Worm (Caenorhabditis elegans) whole organism, L4 larva: ENCODE results near the gene T16A1.2.

Experiments
- ama-1 ChIP-seq: fragments of 150-350 bp; optimal IDR thresholded peaks from 2 replicates; lab custom pipeline; 2014; ENCODE audit warnings: inconsistent platforms, mixed read lengths
- cey-2 ChIP-seq: sonication (generic microtip); optimal IDR thresholded peaks from 3 replicates; lab custom pipeline; 2017; ENCODE audit warnings: missing genetic modification characterization, mild to moderate bottlenecking, missing compliant biosample characterization, antibody characterized with exemption, borderline replicate concordance; ENCODE audit not compliant: insufficient read depth
- fkh-10 ChIP-seq: fragments of 150-350 bp; optimal IDR thresholded peaks from 2 replicates; lab custom pipeline; 2014; ENCODE audit warnings: missing biosample characterization, missing genetic modification reagents, missing genetic modification characterization
- lin-1 ChIP-seq: fragments of 200-800 bp; sonication (Bioruptor generic); IDR thresholded peaks from 2 replicates; pipeline ENCODE4 v1.3.6; 2022; ENCODE audit warnings: missing genetic modification reagents, missing genetic modification characterization, missing compliant biosample characterization
- lin-15B ChIP-seq: fragments of 150-350 bp; sonication (generic microtip); optimal IDR thresholded peaks from 3 replicates; lab custom pipeline; 2014; ENCODE audit warnings: missing biosample characterization, missing genetic modification characterization
- lin-29 ChIP-seq: fragments of 200-800 bp; sonication (Bioruptor generic); IDR thresholded peaks from 2 replicates; pipeline ENCODE4 v1.3.6; 2022; ENCODE audit warnings: missing genetic modification reagents, missing genetic modification characterization, missing compliant biosample characterization
- lin-39 ChIP-seq: fragments of 150-350 bp; optimal IDR thresholded peaks from 2 replicates; lab custom pipeline; 2014; ENCODE audit warnings: missing biosample characterization, missing genetic modification reagents, missing genetic modification characterization
- lir-3 ChIP-seq: sonication (generic microtip); optimal IDR thresholded peaks from 2 replicates; lab custom pipeline; 2016; ENCODE audit warnings: mild to moderate bottlenecking, missing genetic modification characterization, missing compliant biosample characterization
- nhr-41 ChIP-seq: fragments of 200-800 bp; sonication (Bioruptor generic); IDR thresholded peaks from 2 replicates; pipeline ENCODE4 v1.3.6; 2022; ENCODE audit warnings: missing genetic modification reagents, missing genetic modification characterization, missing compliant biosample characterization
- pha-4 ChIP-seq, 2 experiments: fragments of 150-350 bp in 1 of 2; fragments of 200-800 bp in 1 of 2; sonication (Bioruptor generic) in 1 of 2; IDR thresholded peaks in 1 of 2; optimal IDR thresholded peaks in 1 of 2; 2 replicates each; pipeline versions ENCODE4 v1.3.6 to Lab custom; 2014 to 2022; ENCODE audit warnings: missing genetic modification characterization in 2 of 2, missing genetic modification reagents in 2 of 2, missing biosample characterization in 1 of 2, missing compliant biosample characterization in 1 of 2
- pqm-1 ChIP-seq: sonication (generic microtip); optimal IDR thresholded peaks from 2 replicates; lab custom pipeline; 2017; ENCODE audit warnings: missing biosample characterization, missing genetic modification characterization
- vab-7 ChIP-seq: fragments of 200-800 bp; sonication (Bioruptor generic); IDR thresholded peaks from 2 replicates; pipeline ENCODE4 v1.3.6; 2022; ENCODE audit warnings: missing genetic modification reagents, missing genetic modification characterization, missing compliant biosample characterization

ce11 chrII:2064497-2064896 lies 30.9 kb upstream of the T16A1.2 start, which contains the start of gene fbxb-6:
- TF ChIP-seq vab-7 (no peak), cey-2 (no peak), lin-1 (GFP tag; lab: Robert Waterston, UW) (no peak), fkh-10 (GFP tag; lab: Kevin White, UChicago) (no peak), ama-1 (lab: Kevin White, UChicago) (no peak), pha-4 (GFP tag; IDR thresholded peaks at IDR 0.05; lab: Robert Waterston, UW) (no peak), pha-4 (tag; optimal IDR thresholded peaks at IDR 0.05; lab: Kevin White, UChicago) (no peak), lin-39 (tag; lab: Kevin White, UChicago) (no peak), nhr-41 (GFP tag; lab: Robert Waterston, UW) (no peak), lin-29 (GFP tag; lab: Robert Waterston, UW) (no peak), lin-15B (tag; lab: Kevin White, UChicago) (no peak), lir-3 (tag; lab: Kevin White, UChicago) (no peak), pqm-1 (tag; lab: Kevin White, UChicago) (no peak)
